Fruit fly (Drosophila melanogaster): ENCODE measurements around the gene schlank.

DNA sequence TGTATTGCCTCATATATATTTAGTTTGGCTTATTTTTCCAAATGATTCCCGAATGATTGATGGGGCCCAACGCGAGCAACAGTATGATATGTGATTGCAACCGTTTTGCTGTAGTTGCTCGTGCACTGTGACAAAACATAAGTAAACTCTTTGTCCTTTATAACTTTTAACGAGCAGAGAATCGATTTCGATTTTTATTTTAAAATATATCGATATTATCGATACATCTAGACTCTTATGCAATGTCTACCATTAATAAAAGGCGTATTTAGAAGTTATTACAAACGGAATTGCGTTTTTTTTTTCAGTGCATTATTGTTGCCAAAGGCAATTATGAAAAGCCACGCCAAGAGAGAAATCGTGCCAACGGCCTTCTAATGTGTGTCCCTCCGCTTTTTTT lies 48.6 kb upstream of the schlank start:
- TF ChIP-seq CrebA (GFP tag; optimal IDR thresholded peaks at IDR 0.05; ENCODE audit: borderline replicate concordance) (no peak), Sp1 (GFP tag; optimal IDR thresholded peaks at IDR 0.05) (no peak), sv (GFP tag; optimal IDR thresholded peaks at IDR 0.05) (no peak), psq (GFP tag; optimal IDR thresholded peaks at IDR 0.05) (no peak), h (GFP tag; optimal IDR thresholded peaks at IDR 0.05) (no peak), CG32264 (GFP tag; optimal IDR thresholded peaks at IDR 0.05) (no peak), fru (GFP tag; optimal IDR thresholded peaks at IDR 0.05) (no peak), Rel (GFP tag; optimal IDR thresholded peaks at IDR 0.05) (no peak), Rel (tag; optimal IDR thresholded peaks at IDR 0.05) (no peak), br (GFP tag; optimal IDR thresholded peaks at IDR 0.05) (no peak), Myc (optimal IDR thresholded peaks at IDR 0.05) (no peak), dl (GFP tag; optimal IDR thresholded peaks at IDR 0.05; ENCODE audit: insufficient read depth in 1 of 2, partially characterized antibody in 2 of 2) (no peak)
